Worm (Caenorhabditis elegans): ENCODE measurements around the gene C07H6.9.

ce11 chrIII:7536559-7536958 lies 37.3 kb upstream of the C07H6.9 start, which contains the start of gene lin-39:
- TF ChIP-seq nhr-11 (tag; optimal IDR thresholded peaks at IDR 0.05) (no peak), ztf-11 (tag; optimal IDR thresholded peaks at IDR 0.05) (no peak), fkh-10 (GFP tag; optimal IDR thresholded peaks at IDR 0.05) (no peak)
